Worm (Caenorhabditis elegans) whole organism, early embryonic: Measurements from ENCODE around the gene syf-3.

ENCODE experiments used
- B0310.2 ChIP-seq: sonication (generic microtip); optimal IDR thresholded peaks from 2 replicates; lab custom pipeline; 2016; ENCODE audit warnings: mild to moderate bottlenecking, missing genetic modification characterization, missing compliant biosample characterization
- F13C5.2 ChIP-seq: sonication (generic microtip); optimal IDR thresholded peaks from 2 replicates; lab custom pipeline; 2017; ENCODE audit warnings: mild to moderate bottlenecking, missing genetic modification characterization, inconsistent platforms, missing compliant biosample characterization
- aly-1 ChIP-seq: sonication (generic microtip); optimal IDR thresholded peaks from 2 replicates; lab custom pipeline; 2016; ENCODE audit warnings: missing genetic modification characterization, missing compliant biosample characterization
- ama-1 ChIP-seq: fragments of 150-350 bp; optimal IDR thresholded peaks from 2 replicates; lab custom pipeline; 2014
- ceh-13 ChIP-seq: fragments of 200-800 bp; sonication (Bioruptor generic); optimal IDR thresholded peaks from 2 replicates; lab custom pipeline; 2018; ENCODE audit warnings: mild to moderate bottlenecking, missing genetic modification characterization, missing compliant biosample characterization
- ceh-36 ChIP-seq: sonication (generic microtip); optimal IDR thresholded peaks from 2 replicates; lab custom pipeline; 2016; ENCODE audit warnings: missing genetic modification characterization, inconsistent platforms, missing compliant biosample characterization
- ets-7 ChIP-seq: sonication (generic microtip); optimal IDR thresholded peaks from 2 replicates; lab custom pipeline; 2016; ENCODE audit warnings: missing genotype, missing genetic modification characterization, missing compliant biosample characterization
- flt-1 ChIP-seq: fragments of 200-800 bp; sonication (Bioruptor generic); IDR thresholded peaks from 2 replicates; pipeline ENCODE4 v1.3.6; 2022; ENCODE audit warnings: missing genetic modification characterization, missing compliant biosample characterization
- hmbx-1 ChIP-seq: sonication (generic microtip); optimal IDR thresholded peaks from 2 replicates; lab custom pipeline; 2016; ENCODE audit warnings: mild to moderate bottlenecking, missing genetic modification characterization, missing compliant biosample characterization
- hmg-4 ChIP-seq: fragments of 200-800 bp; sonication (Bioruptor generic); optimal IDR thresholded peaks from 2 replicates; lab custom pipeline; 2018; ENCODE audit warnings: mild to moderate bottlenecking, missing genetic modification characterization, missing compliant biosample characterization
- hnd-1 ChIP-seq: sonication (generic microtip); optimal IDR thresholded peaks from 2 replicates; lab custom pipeline; 2016; ENCODE audit warnings: missing genetic modification characterization, missing compliant biosample characterization
- pes-1 ChIP-seq: fragments of 200-800 bp; sonication (Bioruptor generic); IDR thresholded peaks from 2 replicates; pipeline ENCODE4 v1.3.6; 2022; ENCODE audit warnings: missing genetic modification reagents, missing genetic modification characterization, missing compliant biosample characterization
- scrt-1 ChIP-seq: fragments of 200-800 bp; sonication (Bioruptor generic); IDR thresholded peaks from 2 replicates; pipeline ENCODE4 v1.3.6; 2022; ENCODE audit warnings: missing genetic modification characterization, missing compliant biosample characterization
- sea-1 ChIP-seq: fragments of 200-800 bp; sonication (Bioruptor generic); conservative IDR thresholded peaks from 2 replicates; pipeline ENCODE4 v1.3.6; 2022; ENCODE audit warnings: missing genetic modification characterization, missing compliant biosample characterization
- tbx-11 ChIP-seq: fragments of 200-800 bp; sonication (Bioruptor generic); IDR thresholded peaks from 2 replicates; pipeline ENCODE4 v1.3.6; 2022; ENCODE audit warnings: missing genetic modification characterization, missing compliant biosample characterization
- tbx-37 ChIP-seq: fragments of 200-800 bp; sonication (Bioruptor generic); conservative IDR thresholded peaks from 2 replicates; pipeline ENCODE4 v1.3.6; 2022; ENCODE audit warnings: missing genetic modification reagents, missing genetic modification characterization, missing compliant biosample characterization
- tra-4 ChIP-seq: sonication (generic microtip); optimal IDR thresholded peaks from 2 replicates; lab custom pipeline; 2017; ENCODE audit warnings: missing genetic modification characterization, missing compliant biosample characterization

The syf-3 gene

ce11 chrV:5927347-5927746 lies 12.5 kb upstream of the syf-3 start, which contains the start of gene srsx-17:
srsx-17 (plus strand) TSS chrV:5927647.
- TF ChIP-seq ceh-13 = no peak

- TF ChIP-seq pes-1 = no peak
- TF ChIP-seq aly-1 (tag; lab: Kevin White, UChicago) = no peak
- TF ChIP-seq ceh-13 = no peak
Observed at ce11 chrV:5928006-5928405, 11.8 kb upstream of the syf-3 start.

- TF ChIP-seq ceh-36 (no peak), ets-7 (tag; lab: Kevin White, UChicago) (no peak), hmg-4 (GFP tag; lab: Kevin White, UChicago) (no peak), ceh-13 (no peak), tbx-37 (no peak), B0310.2 (tag; lab: Kevin White, UChicago) (no peak), hmbx-1 (tag; lab: Kevin White, UChicago) (no peak), ama-1 (no peak), scrt-1 (no peak), tbx-11 (GFP tag; lab: Robert Waterston, UW) (no peak), sea-1 (GFP tag; lab: Robert Waterston, UW) (no peak), pes-1 (no peak), flt-1 (GFP tag; lab: Robert Waterston, UW) (no peak), aly-1 (tag; lab: Kevin White, UChicago) (no peak), F13C5.2 (tag; lab: Kevin White, UChicago) (no peak)
Observed at ce11 chrV:5930588-5930987, 9.2 kb upstream of the syf-3 start, which contains the start of gene galt-1. galt-1 (plus strand) TSS chrV:5930905.

ce11 chrV:5936691-5937090 lies 3.1 kb upstream of the syf-3 start, which contains the start of the genes M03F8.5 and M03F8.7:
M03F8.5 (minus strand) TSS chrV:5936791.
M03F8.7 (plus strand) TSS chrV:5936939.
- no peak for TF ChIP-seq tbx-11 (GFP tag; lab: Robert Waterston, UW)
- no peak for TF ChIP-seq flt-1 (GFP tag; lab: Robert Waterston, UW)
- TF ChIP-seq hmbx-1 (tag; lab: Kevin White, UChicago) = no peak
- no peak for TF ChIP-seq ama-1
- no peak for TF ChIP-seq sea-1 (GFP tag; lab: Robert Waterston, UW)
- TF ChIP-seq ceh-36 = no peak
- TF ChIP-seq ceh-13 = no peak
- no peak for TF ChIP-seq F13C5.2 (tag; lab: Kevin White, UChicago)
- no peak for TF ChIP-seq pes-1

ce11 chrV:5943167-5943566 lies 3.3 kb downstream of the syf-3 start, which contains the start of gene pst-1:
pst-1 (plus strand) TSS chrV:5943467.
- TF ChIP-seq aly-1 (tag; lab: Kevin White, UChicago) = no peak
- no peak for TF ChIP-seq hnd-1 (tag; lab: Kevin White, UChicago)
- no peak for TF ChIP-seq flt-1 (GFP tag; lab: Robert Waterston, UW)
- no peak for TF ChIP-seq hmg-4 (GFP tag; lab: Kevin White, UChicago)
- TF ChIP-seq ceh-13 = no peak
- TF ChIP-seq tbx-37 = no peak
- no peak for TF ChIP-seq ceh-36
- no peak for TF ChIP-seq tra-4 (tag; lab: Kevin White, UChicago)
- TF ChIP-seq tbx-11 (GFP tag; lab: Robert Waterston, UW) = no peak
- no peak for TF ChIP-seq ama-1
- no peak for TF ChIP-seq hmbx-1 (tag; lab: Kevin White, UChicago)
- no peak for TF ChIP-seq ets-7 (tag; lab: Kevin White, UChicago)
- no peak for TF ChIP-seq scrt-1
- no peak for TF ChIP-seq B0310.2 (tag; lab: Kevin White, UChicago)

- TF ChIP-seq ets-7 (tag; lab: Kevin White, UChicago) = no peak
- no peak for TF ChIP-seq pes-1
- TF ChIP-seq sea-1 (GFP tag; lab: Robert Waterston, UW) = no peak
- no peak for TF ChIP-seq flt-1 (GFP tag; lab: Robert Waterston, UW)
- no peak for TF ChIP-seq scrt-1
- TF ChIP-seq tbx-37 = no peak
- TF ChIP-seq B0310.2 (tag; lab: Kevin White, UChicago) = no peak
- no peak for TF ChIP-seq ceh-36
- TF ChIP-seq ceh-13 = no peak
- TF ChIP-seq aly-1 (tag; lab: Kevin White, UChicago) = no peak
- TF ChIP-seq hnd-1 (tag; lab: Kevin White, UChicago) = no peak
- TF ChIP-seq hmbx-1 (tag; lab: Kevin White, UChicago) = no peak
- no peak for TF ChIP-seq F13C5.2 (tag; lab: Kevin White, UChicago)
- TF ChIP-seq tra-4 (tag; lab: Kevin White, UChicago) = no peak
- no peak for TF ChIP-seq hmg-4 (GFP tag; lab: Kevin White, UChicago)
- no peak for TF ChIP-seq ama-1
- no peak for TF ChIP-seq tbx-11 (GFP tag; lab: Robert Waterston, UW)
Observed at ce11 chrV:5949674-5950149, 9.9 kb downstream of the syf-3 start.

ce11 chrV:5951133-5951532 lies 11.3 kb downstream of the syf-3 start, which contains the start of gene M03F8.1:
M03F8.1 (plus strand) TSS chrV:5951433.
- no peak for TF ChIP-seq hnd-1 (tag; lab: Kevin White, UChicago)
- TF ChIP-seq hmbx-1 (tag; lab: Kevin White, UChicago) = no peak
- no peak for TF ChIP-seq B0310.2 (tag; lab: Kevin White, UChicago)
- no peak for TF ChIP-seq tbx-11 (GFP tag; lab: Robert Waterston, UW)
- no peak for TF ChIP-seq aly-1 (tag; lab: Kevin White, UChicago)
- no peak for TF ChIP-seq scrt-1
- TF ChIP-seq F13C5.2 (tag; lab: Kevin White, UChicago) = no peak
- no peak for TF ChIP-seq ceh-36
- no peak for TF ChIP-seq tra-4 (tag; lab: Kevin White, UChicago)
- no peak for TF ChIP-seq ama-1
- no peak for TF ChIP-seq tbx-37
- no peak for TF ChIP-seq ceh-13

ce11 chrV:5953086-5953485 lies 13.3 kb downstream of the syf-3 start:
- TF ChIP-seq pes-1 (no peak), ets-7 (tag; lab: Kevin White, UChicago) (no peak), tbx-11 (GFP tag; lab: Robert Waterston, UW) (no peak)
